Fruit fly (Drosophila melanogaster): ENCODE measurements around the gene CG17544.

CG17544 gene

dm6 chr2L:19413118-19413893, 15.0 kb upstream of the CG17544 start:
- TF ChIP-seq Met (GFP tag; optimal IDR thresholded peaks at IDR 0.05) (no peak), fkh (GFP tag; optimal IDR thresholded peaks at IDR 0.05) (no peak), CG8632 (GFP tag; optimal IDR thresholded peaks at IDR 0.05) (no peak), svp (GFP tag) (peak; percentile 96), Eip78C (GFP tag) (peak; percentile 8), Eip75B (GFP tag; optimal IDR thresholded peaks at IDR 0.05) (no peak), CG10669 (GFP tag; optimal IDR thresholded peaks at IDR 0.05) (no peak)

dm6 chr2L:19411966-19412365, 13.7 kb upstream of the CG17544 start:
- TF ChIP-seq CG34406 (GFP tag; optimal IDR thresholded peaks at IDR 0.05) (no peak), Ets96B (tag; optimal IDR thresholded peaks at IDR 0.05) (no peak), fkh (GFP tag; optimal IDR thresholded peaks at IDR 0.05) (peak; percentile 72), CG6854 (GFP tag; optimal IDR thresholded peaks at IDR 0.05) (no peak), CG6792 (GFP tag; optimal IDR thresholded peaks at IDR 0.05) (no peak), topi (GFP tag; optimal IDR thresholded peaks at IDR 0.05) (no peak), ss (GFP tag; optimal IDR thresholded peaks at IDR 0.05) (no peak)

dm6 chr2L:19406419-19406818, 8.1 kb upstream of the CG17544 start:
- no peak for TF ChIP-seq CG8632 (GFP tag; optimal IDR thresholded peaks at IDR 0.05)

dm6 chr2L:19405685-19406357, 7.5 kb upstream of the CG17544 start:
- TF ChIP-seq dac (GFP tag; optimal IDR thresholded peaks at IDR 0.05) (no peak), CG3032 (tag; optimal IDR thresholded peaks at IDR 0.05) (no peak), CG6163 (GFP tag; IDR thresholded peaks at IDR 0.05) (no peak), Sox14 (GFP tag; optimal IDR thresholded peaks at IDR 0.05) (no peak), CG11294 (GFP tag; IDR thresholded peaks at IDR 0.05) (no peak), CG1621 (tag; optimal IDR thresholded peaks at IDR 0.05) (no peak), CG8119 (GFP tag; IDR thresholded peaks at IDR 0.05) (no peak), cyc (GFP tag; optimal IDR thresholded peaks at IDR 0.05) (no peak), ss (GFP tag; optimal IDR thresholded peaks at IDR 0.05) (no peak), CG10669 (GFP tag; optimal IDR thresholded peaks at IDR 0.05) (no peak)

- TF ChIP-seq CG6276 (GFP tag; optimal IDR thresholded peaks at IDR 0.05) (no peak), Sox15 (GFP tag; optimal IDR thresholded peaks at IDR 0.05) (no peak), CG15336 (GFP tag; IDR thresholded peaks at IDR 0.05) (no peak), CG16779 (tag; optimal IDR thresholded peaks at IDR 0.05) (no peak), svp (GFP tag) (no peak), fd59A (GFP tag; optimal IDR thresholded peaks at IDR 0.05) (no peak), esn (GFP tag; optimal IDR thresholded peaks at IDR 0.05) (no peak), fkh (GFP tag; optimal IDR thresholded peaks at IDR 0.05) (no peak), CG10669 (GFP tag; optimal IDR thresholded peaks at IDR 0.05) (no peak), Ets21C (GFP tag; optimal IDR thresholded peaks at IDR 0.05) (no peak), ss (GFP tag; optimal IDR thresholded peaks at IDR 0.05) (no peak)
Measured at dm6 chr2L:19404804-19405203, 6.5 kb upstream of the CG17544 start.

- TF ChIP-seq CG16779 (tag; optimal IDR thresholded peaks at IDR 0.05): no peak
- no peak for TF ChIP-seq Eip75B (GFP tag; optimal IDR thresholded peaks at IDR 0.05)
- TF ChIP-seq CG10669 (GFP tag; optimal IDR thresholded peaks at IDR 0.05): no peak
- TF ChIP-seq CG9139 (GFP tag; optimal IDR thresholded peaks at IDR 0.05): no peak
- no peak for TF ChIP-seq fd59A (GFP tag; optimal IDR thresholded peaks at IDR 0.05)
- no peak for TF ChIP-seq Hr38 (GFP tag; optimal IDR thresholded peaks at IDR 0.05)
- no peak for TF ChIP-seq salr (GFP tag; optimal IDR thresholded peaks at IDR 0.05)
- TF ChIP-seq vri (GFP tag; optimal IDR thresholded peaks at IDR 0.05): no peak
- no peak for TF ChIP-seq CG15336 (GFP tag; IDR thresholded peaks at IDR 0.05)
- TF ChIP-seq Blimp-1 (GFP tag; optimal IDR thresholded peaks at IDR 0.05): no peak
- TF ChIP-seq CG6808 (GFP tag; optimal IDR thresholded peaks at IDR 0.05): no peak
- no peak for TF ChIP-seq spab (GFP tag; optimal IDR thresholded peaks at IDR 0.05)
- no peak for TF ChIP-seq cyc (GFP tag; optimal IDR thresholded peaks at IDR 0.05)
- no peak for TF ChIP-seq CG11762 (GFP tag; optimal IDR thresholded peaks at IDR 0.05; ENCODE audit: insufficient read depth)
- no peak for TF ChIP-seq Smox (GFP tag; optimal IDR thresholded peaks at IDR 0.05)
- no peak for TF ChIP-seq CG6163 (GFP tag; IDR thresholded peaks at IDR 0.05)
- TF ChIP-seq Sox102F (GFP tag; optimal IDR thresholded peaks at IDR 0.05): no peak
Measured at dm6 chr2L:19403398-19403797, 5.1 kb upstream of the CG17544 start.

All from whole organism, prepupa.